Worm (Caenorhabditis elegans) whole organism, L4 larva: ENCODE measurements around the gene F47B8.4.

Experiments
- D1046.2 ChIP-seq: fragments of 200-800 bp; sonication (Bioruptor generic); IDR thresholded peaks from 2 replicates; pipeline ENCODE4 v1.3.6; 2022; ENCODE audit warnings: missing genetic modification characterization, missing compliant biosample characterization
- F10B5.3 ChIP-seq: sonication (generic microtip); optimal IDR thresholded peaks from 2 replicates; lab custom pipeline; 2016; ENCODE audit warnings: mild to moderate bottlenecking, missing genetic modification characterization, missing compliant biosample characterization
- F37D6.2 ChIP-seq: sonication (generic microtip); optimal IDR thresholded peaks from 2 replicates; lab custom pipeline; 2016; ENCODE audit warnings: mild to moderate bottlenecking, missing genetic modification characterization, missing compliant biosample characterization
- F49E8.2 ChIP-seq: sonication (generic microtip); optimal IDR thresholded peaks from 2 replicates; lab custom pipeline; 2016; ENCODE audit warnings: missing compliant biosample characterization, mild to moderate bottlenecking, missing genetic modification characterization, borderline replicate concordance
- T20F7.1 ChIP-seq: fragments of 200-800 bp; sonication (Bioruptor generic); optimal IDR thresholded peaks from 2 replicates; lab custom pipeline; 2018; ENCODE audit warnings: mild to moderate bottlenecking, missing genetic modification characterization, missing compliant biosample characterization
- Y75B8A.6 ChIP-seq: fragments of 200-800 bp; sonication (Bioruptor generic); IDR thresholded peaks from 2 replicates; pipeline ENCODE4 v1.3.6; 2022; ENCODE audit warnings: missing genetic modification reagents, missing genetic modification characterization, missing compliant biosample characterization
- ZK337.2 ChIP-seq: fragments of 200-800 bp; sonication (Bioruptor generic); IDR thresholded peaks from 2 replicates; pipeline ENCODE4 v1.3.6; 2022; ENCODE audit warnings: missing genetic modification reagents, missing genetic modification characterization, missing compliant biosample characterization
- ZK546.5 ChIP-seq, 2 experiments: sonication (generic microtip); optimal IDR thresholded peaks; 2 replicates each; lab custom pipeline; 2017; ENCODE audit warnings: missing biosample characterization in 2 of 2, missing genetic modification characterization in 2 of 2
- aha-1 ChIP-seq: fragments of 150-350 bp; peaks from one replicate; lab custom pipeline; 2014; ENCODE audit warnings: missing biosample characterization, missing genetic modification characterization
- attf-4 ChIP-seq: sonication (generic microtip); optimal IDR thresholded peaks from 3 replicates; lab custom pipeline; 2017; ENCODE audit warnings: missing biosample characterization, missing genetic modification characterization
- ceh-20 ChIP-seq: fragments of 200-800 bp; sonication (Bioruptor generic); IDR thresholded peaks from 2 replicates; pipeline ENCODE4 v1.3.6; 2022; ENCODE audit warnings: missing genetic modification reagents, missing genetic modification characterization, missing compliant biosample characterization
- ceh-44 ChIP-seq: fragments of 200-800 bp; sonication (Bioruptor generic); IDR thresholded peaks from 2 replicates; pipeline ENCODE4 v1.3.6; 2022; ENCODE audit warnings: missing genetic modification reagents, missing genetic modification characterization, missing compliant biosample characterization
- ctbp-1 ChIP-seq: fragments of 200-800 bp; sonication (Bioruptor generic); IDR thresholded peaks from 2 replicates; pipeline ENCODE4 v1.3.6; 2022; ENCODE audit warnings: missing genetic modification reagents, missing genetic modification characterization, missing compliant biosample characterization
- dmd-6 ChIP-seq: fragments of 200-800 bp; sonication (Bioruptor generic); IDR thresholded peaks from 2 replicates; pipeline ENCODE4 v1.3.6; 2022; ENCODE audit warnings: missing genetic modification reagents, missing genetic modification characterization, missing compliant biosample characterization
- fkh-10 ChIP-seq: fragments of 150-350 bp; optimal IDR thresholded peaks from 2 replicates; lab custom pipeline; 2014; ENCODE audit warnings: missing biosample characterization, missing genetic modification reagents, missing genetic modification characterization
- hlh-11 ChIP-seq: fragments of 200-800 bp; sonication (Bioruptor generic); optimal IDR thresholded peaks from 2 replicates; lab custom pipeline; 2018; ENCODE audit warnings: mild to moderate bottlenecking, missing genetic modification characterization, missing compliant biosample characterization
- hlh-30 ChIP-seq: sonication (generic microtip); optimal IDR thresholded peaks from 2 replicates; lab custom pipeline; 2017; ENCODE audit warnings: antibody characterized with exemption, mild to moderate bottlenecking, missing genetic modification characterization, missing compliant biosample characterization; ENCODE audit not compliant: insufficient read depth
- hmg-1.1 ChIP-seq: fragments of 200-800 bp; sonication (Bioruptor generic); IDR thresholded peaks from 2 replicates; pipeline ENCODE4 v1.3.6; 2022; ENCODE audit warnings: missing genetic modification reagents, missing genetic modification characterization, missing compliant biosample characterization
- lin-13 ChIP-seq: fragments of 150-350 bp; optimal IDR thresholded peaks from 2 replicates; lab custom pipeline; 2014; ENCODE audit warnings: missing biosample characterization, missing genetic modification reagents, missing genetic modification characterization
- lin-29 ChIP-seq: fragments of 200-800 bp; sonication (Bioruptor generic); IDR thresholded peaks from 2 replicates; pipeline ENCODE4 v1.3.6; 2022; ENCODE audit warnings: missing genetic modification reagents, missing genetic modification characterization, missing compliant biosample characterization
- lin-39 ChIP-seq: fragments of 150-350 bp; optimal IDR thresholded peaks from 2 replicates; lab custom pipeline; 2014; ENCODE audit warnings: missing biosample characterization, missing genetic modification reagents, missing genetic modification characterization
- nhr-10 ChIP-seq: fragments of 150-350 bp; optimal IDR thresholded peaks from 2 replicates; lab custom pipeline; 2014; ENCODE audit warnings: missing biosample characterization, missing genetic modification characterization
- nhr-11 ChIP-seq: fragments of 150-350 bp; optimal IDR thresholded peaks from 2 replicates; lab custom pipeline; 2014; ENCODE audit warnings: missing biosample characterization, missing genetic modification characterization
- nhr-28 ChIP-seq: fragments of 150-350 bp; optimal IDR thresholded peaks from 2 replicates; lab custom pipeline; 2014; ENCODE audit warnings: missing biosample characterization, missing genetic modification characterization
- nhr-41 ChIP-seq: fragments of 200-800 bp; sonication (Bioruptor generic); IDR thresholded peaks from 2 replicates; pipeline ENCODE4 v1.3.6; 2022; ENCODE audit warnings: missing genetic modification reagents, missing genetic modification characterization, missing compliant biosample characterization
- nhr-42 ChIP-seq: fragments of 200-800 bp; sonication (Bioruptor generic); IDR thresholded peaks from 2 replicates; pipeline ENCODE4 v1.3.6; 2022; ENCODE audit warnings: missing genetic modification characterization, missing compliant biosample characterization
- nhr-6 ChIP-seq: fragments of 150-350 bp; optimal IDR thresholded peaks from 2 replicates; lab custom pipeline; 2014; ENCODE audit warnings: missing biosample characterization, missing genetic modification characterization
- php-3 ChIP-seq: fragments of 200-800 bp; sonication (Bioruptor generic); IDR thresholded peaks from 2 replicates; pipeline ENCODE4 v1.3.6; 2022; ENCODE audit warnings: missing genetic modification reagents, missing genetic modification characterization, missing compliant biosample characterization
- rbr-2 ChIP-seq: sonication (generic microtip); optimal IDR thresholded peaks from 2 replicates; lab custom pipeline; 2016; ENCODE audit warnings: missing genotype, missing genetic modification characterization, missing compliant biosample characterization
- set-16 ChIP-seq: fragments of 200-800 bp; sonication (Bioruptor generic); IDR thresholded peaks from 2 replicates; pipeline ENCODE4 v1.3.6; 2022; ENCODE audit warnings: missing genetic modification reagents, missing genetic modification characterization, missing compliant biosample characterization
- snpc-1.2 ChIP-seq: fragments of 200-800 bp; sonication (Bioruptor generic); IDR thresholded peaks from 2 replicates; pipeline ENCODE4 v1.3.6; 2022; ENCODE audit warnings: missing genetic modification reagents, missing genetic modification characterization, missing compliant biosample characterization
- snpc-4 ChIP-seq: fragments of 150-350 bp; optimal IDR thresholded peaks from 2 replicates; lab custom pipeline; 2014; ENCODE audit warnings: missing biosample characterization, missing genetic modification characterization
- spr-3 ChIP-seq: fragments of 200-800 bp; sonication (Bioruptor generic); optimal IDR thresholded peaks from 2 replicates; lab custom pipeline; 2018; ENCODE audit warnings: mild to moderate bottlenecking, missing genetic modification characterization, missing compliant biosample characterization
- tag-97 ChIP-seq: fragments of 200-800 bp; sonication (Bioruptor generic); IDR thresholded peaks from 2 replicates; pipeline ENCODE4 v1.3.6; 2022; ENCODE audit warnings: missing genetic modification characterization, missing compliant biosample characterization
- tra-1 ChIP-seq: fragments of 200-800 bp; sonication (Bioruptor generic); IDR thresholded peaks from 2 replicates; pipeline ENCODE4 v1.3.6; 2022; ENCODE audit warnings: missing genetic modification reagents, missing genetic modification characterization, missing compliant biosample characterization
- unc-130 ChIP-seq: sonication (generic microtip); optimal IDR thresholded peaks from 2 replicates; lab custom pipeline; 2016; ENCODE audit warnings: missing genetic modification reagents, missing genetic modification characterization, missing compliant biosample characterization
- unc-62 ChIP-seq, 3 experiments: fragments of 150-350 bp in 1 of 3; sonication (generic microtip); optimal IDR thresholded peaks in 2 of 3; peaks in 1 of 3; 1 replicate in 1 of 3; 2 replicates in 2 of 3; lab custom pipeline; 2014 to 2017; ENCODE audit warnings: missing biosample characterization in 3 of 3, missing genetic modification characterization in 3 of 3, missing genetic modification reagents in 3 of 3, missing genotype in 1 of 3
- zag-1 ChIP-seq: fragments of 150-350 bp; optimal IDR thresholded peaks from 2 replicates; lab custom pipeline; 2014; ENCODE audit warnings: missing biosample characterization, missing genetic modification characterization
- zip-11 ChIP-seq: fragments of 200-800 bp; sonication (Bioruptor generic); IDR thresholded peaks from 2 replicates; pipeline ENCODE4 v1.3.6; 2022; ENCODE audit warnings: missing genetic modification characterization, missing compliant biosample characterization

The F47B8.4 gene

ce11 chrV:14319101-14319781 lies 5.2 kb downstream of the F47B8.4 start, which contains the start of gene F47B8.13:
Gene F47B8.13 (minus strand): TSS chrV:14319731.
- peak; percentile 96 for TF ChIP-seq set-16 (GFP tag; lab: Robert Waterston, UW)
- 0 out of 2 replicates have a peak, but pooled peaks have one; percentile 4 for TF ChIP-seq D1046.2 (GFP tag; lab: Robert Waterston, UW)
- TF ChIP-seq hmg-1.1 (GFP tag; lab: Robert Waterston, UW) = no peak
- TF ChIP-seq nhr-42 (GFP tag; lab: Robert Waterston, UW) = no peak
- TF ChIP-seq ceh-20 (GFP tag; lab: Robert Waterston, UW) = no peak
- peak; percentile 21 for TF ChIP-seq aha-1 (tag; lab: Kevin White, UChicago)
- no peak for TF ChIP-seq php-3 (GFP tag; lab: Robert Waterston, UW)
- TF ChIP-seq ceh-44 = no peak
- no peak for TF ChIP-seq nhr-41 (GFP tag; lab: Robert Waterston, UW)

- TF ChIP-seq nhr-11 (tag; lab: Kevin White, UChicago) = peak; percentile 29
- no peak for TF ChIP-seq lin-13
These were observed 6.9 kb downstream of the F47B8.4 start for ce11 chrV:14317621-14318020.

DNA sequence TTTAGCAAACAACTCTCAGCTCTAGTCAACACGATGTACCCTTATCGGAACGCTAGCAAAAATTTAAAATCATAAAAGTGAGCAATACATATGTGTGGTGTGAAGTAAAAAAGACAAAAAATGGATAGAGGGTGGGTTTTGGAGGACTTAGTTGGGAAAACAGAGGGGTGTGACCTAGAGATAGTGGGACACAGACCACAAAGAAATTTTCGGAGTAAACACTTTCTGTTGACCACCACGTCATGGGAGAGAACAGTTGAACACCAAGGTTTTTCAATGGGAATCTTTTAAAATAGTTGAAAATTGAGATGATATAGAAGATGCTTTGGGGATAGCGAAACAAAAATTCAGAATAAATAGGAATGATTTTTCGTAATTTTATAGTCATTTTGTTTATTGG lies 7.3 kb downstream of the F47B8.4 start:
- TF ChIP-seq hlh-30 (tag; lab: Kevin White, UChicago) (peak; percentile 47), T20F7.1 (GFP tag; lab: Kevin White, UChicago) (no peak), nhr-28 (tag; lab: Kevin White, UChicago) (peak; percentile 20)

DNA sequence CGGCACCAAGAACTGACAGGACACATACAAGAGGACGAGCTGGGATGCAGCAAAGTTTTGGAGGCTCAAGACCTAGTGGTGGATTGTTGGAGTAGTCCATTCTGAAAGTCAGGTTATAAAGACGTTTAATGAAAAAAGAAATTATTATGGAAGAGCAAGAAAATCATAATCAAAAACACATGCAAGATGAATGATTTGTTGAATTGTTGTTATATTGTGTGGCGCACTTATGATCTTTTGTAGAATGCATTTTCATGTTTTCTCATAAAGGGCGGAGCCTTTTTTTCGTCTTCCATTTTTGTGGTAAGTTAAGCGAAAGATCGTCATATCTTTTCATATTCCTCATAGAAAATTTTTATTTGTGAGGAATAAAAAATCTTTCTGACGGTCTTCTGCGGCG lies 7.9 kb downstream of the F47B8.4 start, which contains the start of gene F47B8.2:
Gene F47B8.2 (minus strand): TSS at position 101 of the 400 bp plus-strand sequence.
- TF ChIP-seq tag-97 (GFP tag; lab: Robert Waterston, UW) (no peak), php-3 (GFP tag; lab: Robert Waterston, UW) (no peak), snpc-4 (tag; lab: Kevin White, UChicago) (no peak), spr-3 (GFP tag; lab: Kevin White, UChicago) (no peak), nhr-10 (no peak), lin-29 (GFP tag; lab: Robert Waterston, UW) (no peak), ceh-44 (no peak), F10B5.3 (tag; lab: Kevin White, UChicago) (no peak), hlh-11 (tag; lab: Kevin White, UChicago) (no peak), zag-1 (tag; lab: Kevin White, UChicago) (no peak), set-16 (GFP tag; lab: Robert Waterston, UW) (no peak), F37D6.2 (no peak), T20F7.1 (GFP tag; lab: Kevin White, UChicago) (no peak), F49E8.2 (tag; lab: Kevin White, UChicago) (no peak)
- TF ChIP-seq, all 104 proteins: peak for 0

DNA sequence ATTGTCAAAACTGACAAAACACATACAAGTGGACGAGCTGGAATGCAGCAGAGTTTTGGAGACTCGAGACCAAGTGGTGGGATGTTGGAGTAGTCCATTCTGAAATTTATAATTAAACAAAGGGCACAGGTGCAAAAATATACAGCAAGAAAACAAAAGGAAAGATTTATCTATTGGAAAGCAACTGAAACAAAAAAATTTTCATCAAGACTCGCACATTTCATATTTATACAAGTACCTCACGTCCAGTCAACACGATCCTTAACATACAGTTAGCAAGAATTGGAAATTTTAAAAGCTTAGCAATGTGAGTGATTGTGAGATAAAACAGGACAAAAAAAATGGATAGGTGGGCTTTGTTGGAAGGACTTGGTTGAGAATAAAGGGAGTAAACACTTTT lies 10.2 kb downstream of the F47B8.4 start, which contains the start of gene F47B8.1:
Gene F47B8.1 (minus strand): TSS at position 101 of the 400 bp plus-strand sequence.
- TF ChIP-seq lin-39 (tag; lab: Kevin White, UChicago) (no peak), unc-62 (GFP tag; optimal IDR thresholded peaks at IDR 0.05 in 1 of 2; lab: Kevin White, UChicago) (peak in 1 of 2 experiments; percentile 19), unc-62 (tag; optimal IDR thresholded peaks at IDR 0.05; lab: Kevin White, UChicago) (no peak)
- TF ChIP-seq, all 104 proteins: peak for 1

DNA sequence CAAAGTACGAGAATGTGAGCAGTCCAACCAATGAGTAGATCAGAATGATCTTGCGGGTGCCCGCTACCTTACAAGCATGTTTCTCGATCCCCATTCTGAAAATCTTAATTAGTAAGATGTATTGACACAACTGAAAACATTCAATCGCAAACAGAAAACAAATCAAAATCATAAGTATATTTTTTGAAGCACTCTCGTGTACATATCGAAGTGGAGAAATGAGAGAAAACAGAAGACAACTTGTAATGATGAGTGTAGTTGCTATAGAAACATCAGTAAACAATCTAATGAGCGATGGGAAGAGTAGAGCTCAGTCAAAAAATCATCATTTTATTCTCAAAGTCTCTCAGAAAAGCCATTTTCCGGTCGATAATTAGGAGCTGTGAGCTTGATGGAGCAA lies 11.8 kb downstream of the F47B8.4 start, which contains the start of gene F14D7.8:
Gene F14D7.8 (minus strand): TSS at position 101 of the 400 bp plus-strand sequence.
- no peak for TF ChIP-seq attf-4 (tag; lab: Kevin White, UChicago)
- TF ChIP-seq nhr-10 = no peak
- TF ChIP-seq Y75B8A.6 (GFP tag; lab: Robert Waterston, UW) = no peak
- no peak for TF ChIP-seq nhr-11 (tag; lab: Kevin White, UChicago)
- no peak for TF ChIP-seq unc-62 (GFP tag; optimal IDR thresholded peaks at IDR 0.05 in 1 of 2; lab: Kevin White, UChicago)
- TF ChIP-seq unc-62 (tag; optimal IDR thresholded peaks at IDR 0.05; lab: Kevin White, UChicago) = no peak
- no peak for TF ChIP-seq T20F7.1 (GFP tag; lab: Kevin White, UChicago)
- no peak for TF ChIP-seq ZK337.2 (GFP tag; lab: Robert Waterston, UW)
- no peak for TF ChIP-seq zip-11 (GFP tag; lab: Robert Waterston, UW)
- no peak for TF ChIP-seq tra-1
- no peak for TF ChIP-seq nhr-42 (GFP tag; lab: Robert Waterston, UW)
- no peak for TF ChIP-seq snpc-1.2 (GFP tag; lab: Robert Waterston, UW)
- TF ChIP-seq ctbp-1 (GFP tag; lab: Robert Waterston, UW) = no peak
- TF ChIP-seq nhr-6 = no peak
- no peak for TF ChIP-seq ZK546.5 (tag; optimal IDR thresholded peaks at IDR 0.05; lab: Kevin White, UChicago)
- no peak for TF ChIP-seq dmd-6 (GFP tag; lab: Robert Waterston, UW)
- no peak for TF ChIP-seq rbr-2 (tag; lab: Kevin White, UChicago)
- no peak for TF ChIP-seq ceh-20 (GFP tag; lab: Robert Waterston, UW)
- TF ChIP-seq fkh-10 (GFP tag; lab: Kevin White, UChicago) = no peak
- no peak for TF ChIP-seq unc-130 (GFP tag; lab: Kevin White, UChicago)
- TF ChIP-seq lin-13 = no peak
